Worm (Caenorhabditis elegans) whole organism, late embryonic: ENCODE results near the gene srj-42.

ENCODE experiments used
- hlh-13 ChIP-seq: fragments of 200-800 bp; sonication (Bioruptor generic); optimal IDR thresholded peaks from 2 replicates; lab custom pipeline; 2018; ENCODE audit warnings: mild to moderate bottlenecking, missing genetic modification characterization, missing compliant biosample characterization
- hlh-30 ChIP-seq: sonication (generic microtip); optimal IDR thresholded peaks from 2 replicates; lab custom pipeline; 2017; ENCODE audit warnings: antibody characterized with exemption, missing genetic modification characterization, missing compliant biosample characterization; ENCODE audit not compliant: insufficient read depth
- hlh-8 ChIP-seq: sonication (generic microtip); optimal IDR thresholded peaks from 2 replicates; lab custom pipeline; 2016; ENCODE audit warnings: missing genotype, missing genetic modification characterization, missing compliant biosample characterization

DNA sequence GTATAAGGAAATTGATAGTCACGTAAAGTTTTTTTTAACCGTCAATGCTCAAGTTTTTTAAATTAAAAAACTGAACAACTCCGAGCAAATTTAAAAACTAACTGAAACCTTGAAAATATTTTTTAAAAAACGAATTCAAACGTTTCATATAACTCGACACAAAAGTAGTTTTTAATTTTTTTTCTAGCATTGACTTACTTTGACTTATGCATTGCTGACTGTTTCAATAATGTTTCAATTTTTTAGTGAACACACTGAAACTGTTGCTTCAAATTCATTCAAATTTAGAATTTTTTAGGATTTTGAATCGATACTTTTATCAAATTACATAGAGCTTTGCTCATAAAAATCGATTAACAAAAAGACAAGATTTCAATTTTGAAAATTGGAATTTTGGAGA is 41.6 kb downstream of the srj-42 start:
- TF ChIP-seq hlh-30 (tag; lab: Kevin White, UChicago): no peak
- no peak for TF ChIP-seq hlh-8 (tag; lab: Kevin White, UChicago)
- no peak for TF ChIP-seq hlh-13
